Worm (Caenorhabditis elegans) whole organism, L1 larva: Measurements from ENCODE around the gene fbxa-102.
"Not testable (repeated sequence)": the region's sequence is repeated elsewhere in the genome, so short reads cannot be mapped to it uniquely, and the experiment has no call there.

ENCODE experiments used
- alr-1 ChIP-seq: fragments of 200-800 bp; sonication (Bioruptor generic); optimal IDR thresholded peaks from 2 replicates; lab custom pipeline; 2018; ENCODE audit warnings: borderline replicate concordance, mild to moderate bottlenecking, missing genetic modification characterization, missing compliant biosample characterization
- dpl-1 ChIP-seq, 3 experiments: fragments of 150-350 bp in 2 of 3; sonication (generic microtip) in 1 of 3; optimal IDR thresholded peaks; 2 replicates each; lab custom pipeline; 2014 to 2017; ENCODE audit warnings: missing biosample characterization in 3 of 3, missing genetic modification characterization in 3 of 3, missing genetic modification reagents in 3 of 3
- egl-27 ChIP-seq, 2 experiments: fragments of 150-350 bp in 1 of 2; sonication (generic microtip); optimal IDR thresholded peaks; 3 replicates each; lab custom pipeline; 2017 to 2018; ENCODE audit warnings: missing biosample characterization in 2 of 2, missing genetic modification characterization in 2 of 2, missing genetic modification reagents in 2 of 2
- fkh-4 ChIP-seq: sonication (generic microtip); optimal IDR thresholded peaks from 2 replicates; lab custom pipeline; 2016; ENCODE audit warnings: missing compliant biosample characterization, missing genetic modification characterization, borderline replicate concordance
- isw-1 ChIP-seq: fragments of 200-800 bp; sonication (Bioruptor generic); IDR thresholded peaks from 2 replicates; pipeline ENCODE4 v1.3.6; 2022; ENCODE audit warnings: missing genetic modification characterization, missing compliant biosample characterization
- lsy-2 ChIP-seq, 2 experiments: fragments of 150-350 bp; optimal IDR thresholded peaks; 2 replicates each; lab custom pipeline; 2014; ENCODE audit warnings: missing biosample characterization in 2 of 2, missing genetic modification characterization in 2 of 2
- nhr-237 ChIP-seq: fragments of 150-350 bp; optimal IDR thresholded peaks from 2 replicates; lab custom pipeline; 2014; ENCODE audit warnings: missing biosample characterization, missing genetic modification characterization
- nhr-77 ChIP-seq: fragments of 150-350 bp; optimal IDR thresholded peaks from 2 replicates; lab custom pipeline; 2014; ENCODE audit warnings: missing biosample characterization, missing genetic modification characterization
- nhr-90 ChIP-seq: sonication (generic microtip); optimal IDR thresholded peaks from 2 replicates; lab custom pipeline; 2016; ENCODE audit warnings: mild to moderate bottlenecking, missing genetic modification characterization, missing compliant biosample characterization; ENCODE audit not compliant: poor library complexity
- pqm-1 ChIP-seq: sonication (generic microtip); optimal IDR thresholded peaks from 3 replicates; lab custom pipeline; 2017; ENCODE audit warnings: missing biosample characterization, missing genetic modification characterization
- sptf-1 ChIP-seq: fragments of 150-350 bp; optimal IDR thresholded peaks from 2 replicates; lab custom pipeline; 2014; ENCODE audit warnings: missing biosample characterization, missing genetic modification characterization
- ztf-11 ChIP-seq, 2 experiments: sonication (generic microtip); optimal IDR thresholded peaks; 2 replicates each; lab custom pipeline; 2016 to 2017; ENCODE audit warnings: missing genetic modification characterization in 2 of 2, missing biosample characterization in 1 of 2, missing compliant biosample characterization in 1 of 2

ce11 chrV:17456197-17456596 is 37.4 kb downstream of the fbxa-102 start, which contains the start of gene srh-203:
- not testable (repeated sequence) for TF ChIP-seq nhr-77 (tag; lab: Kevin White, UChicago); nhr-90 (tag; lab: Kevin White, UChicago); nhr-237 (tag; lab: Kevin White, UChicago); fkh-4; dpl-1 (GFP tag; optimal IDR thresholded peaks at IDR 0.05; lab: Kevin White, UChicago); isw-1 (GFP tag; lab: Robert Waterston, UW); alr-1; pqm-1 (tag; lab: Kevin White, UChicago); egl-27 (tag; optimal IDR thresholded peaks at IDR 0.05; lab: Kevin White, UChicago); sptf-1 (tag; lab: Kevin White, UChicago); ztf-11 (tag; optimal IDR thresholded peaks at IDR 0.05; lab: Kevin White, UChicago); lsy-2 (tag; optimal IDR thresholded peaks at IDR 0.05; lab: Kevin White, UChicago)
